Fruit fly (Drosophila melanogaster) whole organism, prepupa: ENCODE measurements around the gene CG14131.

ENCODE experiments used
- Blimp-1 ChIP-seq: fragments of 200-800 bp; sonication (Bioruptor generic); optimal IDR thresholded peaks from 3 replicates; lab custom pipeline; 2017; ENCODE audit warnings: missing biosample characterization, missing genetic modification characterization, mild to moderate bottlenecking, moderate library complexity, missing genetic modification reagents
- CG10631 ChIP-seq: fragments of 200-800 bp; sonication (Bioruptor generic); optimal IDR thresholded peaks from 2 replicates; lab custom pipeline; 2016; ENCODE audit warnings: missing biosample characterization, missing genetic modification characterization
- CG11902 ChIP-seq: fragments of 200-800 bp; sonication (Bioruptor generic); optimal IDR thresholded peaks from 3 replicates; lab custom pipeline; 2016; ENCODE audit warnings: missing biosample characterization, missing genetic modification characterization
- CG15336 ChIP-seq: fragments of 200-800 bp; sonication (Bioruptor generic); IDR thresholded peaks from 2 replicates; pipeline ENCODE4 v1.3.6; 2022; ENCODE audit warnings: missing biosample characterization, missing genetic modification characterization
- CG31627 ChIP-seq: fragments of 200-800 bp; sonication (Bioruptor generic); optimal IDR thresholded peaks from 3 replicates; lab custom pipeline; 2016; ENCODE audit warnings: missing biosample characterization, missing genetic modification characterization
- CG34406 ChIP-seq: fragments of 200-800 bp; sonication (Bioruptor generic); optimal IDR thresholded peaks from 3 replicates; lab custom pipeline; 2016; ENCODE audit warnings: missing biosample characterization, missing genetic modification characterization
- CG3919 ChIP-seq: fragments of 200-800 bp; sonication (Bioruptor generic); optimal IDR thresholded peaks from 3 replicates; lab custom pipeline; 2016; ENCODE audit warnings: missing biosample characterization, missing genetic modification characterization
- CG6163 ChIP-seq: fragments of 200-800 bp; sonication (Bioruptor generic); IDR thresholded peaks from 3 replicates; pipeline ENCODE4 v1.3.6; 2022; ENCODE audit warnings: missing biosample characterization, missing genetic modification characterization
- CG6276 ChIP-seq: fragments of 200-800 bp; sonication (Bioruptor generic); optimal IDR thresholded peaks from 2 replicates; lab custom pipeline; 2017; ENCODE audit warnings: missing biosample characterization, mild to moderate bottlenecking, missing genetic modification characterization
- CG6792 ChIP-seq: fragments of 200-800 bp; sonication (Bioruptor generic); optimal IDR thresholded peaks from 3 replicates; lab custom pipeline; 2016; ENCODE audit warnings: missing biosample characterization, missing genetic modification characterization
- CG6808 ChIP-seq: fragments of 200-800 bp; sonication (Bioruptor generic); optimal IDR thresholded peaks from 3 replicates; lab custom pipeline; 2017; ENCODE audit warnings: missing biosample characterization, missing genetic modification characterization, mild to moderate bottlenecking, moderate library complexity, missing genetic modification reagents
- CG6854 ChIP-seq: fragments of 200-800 bp; sonication (Bioruptor generic); optimal IDR thresholded peaks from 2 replicates; lab custom pipeline; 2017; ENCODE audit warnings: missing biosample characterization, mild to moderate bottlenecking, missing genetic modification characterization
- CG7368 ChIP-seq: fragments of 200-800 bp; sonication (Bioruptor generic); optimal IDR thresholded peaks from 3 replicates; lab custom pipeline; 2016; ENCODE audit warnings: missing biosample characterization, missing genetic modification characterization
- CG8119 ChIP-seq: fragments of 200-800 bp; sonication (Bioruptor generic); IDR thresholded peaks from 3 replicates; pipeline ENCODE4 v1.3.6; 2022; ENCODE audit warnings: missing biosample characterization, missing genetic modification characterization
- CG8319 ChIP-seq: fragments of 200-800 bp; sonication (Bioruptor generic); optimal IDR thresholded peaks from 3 replicates; lab custom pipeline; 2016; ENCODE audit warnings: missing biosample characterization, missing genetic modification characterization
- Eip75B ChIP-seq: fragments of 200-800 bp; sonication (Bioruptor generic); optimal IDR thresholded peaks from 3 replicates; lab custom pipeline; 2016; ENCODE audit warnings: missing biosample characterization, missing genetic modification characterization
- Eip78C ChIP-seq: fragments of 200-800 bp; sonication (Bioruptor generic); peaks from one replicate; lab custom pipeline; 2016; ENCODE audit warnings: missing biosample characterization, missing genetic modification characterization
- Eip93F ChIP-seq: fragments of 200-800 bp; sonication (Bioruptor generic); optimal IDR thresholded peaks from 2 replicates; lab custom pipeline; 2016; ENCODE audit warnings: missing biosample characterization, mild to moderate bottlenecking, missing genetic modification characterization
- Ets96B ChIP-seq: fragments of 200-800 bp; optimal IDR thresholded peaks from 2 replicates; lab custom pipeline; 2019; ENCODE audit warnings: missing biosample characterization, mild to moderate bottlenecking, missing genetic modification characterization, moderate library complexity
- Gug ChIP-seq: fragments of 200-800 bp; sonication (Bioruptor generic); IDR thresholded peaks from 2 replicates; pipeline ENCODE4 v1.3.6; 2022; ENCODE audit warnings: missing biosample characterization, missing genetic modification characterization
- Hr39 ChIP-seq: fragments of 200-800 bp; sonication (Bioruptor generic); optimal IDR thresholded peaks from 2 replicates; lab custom pipeline; 2016; ENCODE audit warnings: missing biosample characterization, missing genetic modification characterization
- Hr4 ChIP-seq: fragments of 200-800 bp; sonication (Bioruptor generic); optimal IDR thresholded peaks from 3 replicates; lab custom pipeline; 2016; ENCODE audit warnings: missing biosample characterization, missing genetic modification characterization
- OdsH ChIP-seq: fragments of 200-800 bp; sonication (Bioruptor generic); optimal IDR thresholded peaks from 3 replicates; lab custom pipeline; 2016; ENCODE audit warnings: missing biosample characterization, missing genetic modification characterization
- Smox ChIP-seq: fragments of 200-800 bp; sonication (Bioruptor generic); optimal IDR thresholded peaks from 3 replicates; lab custom pipeline; 2016; ENCODE audit warnings: missing biosample characterization, missing genetic modification characterization
- Sox102F ChIP-seq: fragments of 200-800 bp; sonication (Bioruptor generic); optimal IDR thresholded peaks from 2 replicates; lab custom pipeline; 2016; ENCODE audit warnings: missing biosample characterization, mild to moderate bottlenecking, missing genetic modification characterization
- Sox14 ChIP-seq: fragments of 200-800 bp; sonication (Bioruptor generic); optimal IDR thresholded peaks from 3 replicates; lab custom pipeline; 2016; ENCODE audit warnings: missing biosample characterization, missing genetic modification characterization
- achi ChIP-seq: fragments of 200-800 bp; sonication (Bioruptor generic); optimal IDR thresholded peaks from 3 replicates; lab custom pipeline; 2016; ENCODE audit warnings: missing biosample characterization, missing genetic modification characterization
- acj6 ChIP-seq: fragments of 200-800 bp; sonication (Bioruptor generic); optimal IDR thresholded peaks from 3 replicates; lab custom pipeline; 2016; ENCODE audit warnings: missing biosample characterization, missing genetic modification characterization
- cyc ChIP-seq: fragments of 200-800 bp; sonication (Bioruptor generic); optimal IDR thresholded peaks from 3 replicates; lab custom pipeline; 2016; ENCODE audit warnings: missing biosample characterization, missing genetic modification characterization
- dsx ChIP-seq: fragments of 200-800 bp; optimal IDR thresholded peaks from 3 replicates; lab custom pipeline; 2019; ENCODE audit warnings: missing biosample characterization, mild to moderate bottlenecking, missing genetic modification characterization, moderate library complexity; ENCODE audit not compliant: poor library complexity, severe bottlenecking
- esn ChIP-seq: fragments of 200-800 bp; sonication (Bioruptor generic); optimal IDR thresholded peaks from 2 replicates; lab custom pipeline; 2016; ENCODE audit warnings: missing biosample characterization, mild to moderate bottlenecking, missing genetic modification characterization, moderate library complexity
- fd59A ChIP-seq: fragments of 200-800 bp; sonication (Bioruptor generic); optimal IDR thresholded peaks from 2 replicates; lab custom pipeline; 2017; ENCODE audit warnings: missing biosample characterization, mild to moderate bottlenecking, missing genetic modification characterization, missing genetic modification reagents
- pdm3 ChIP-seq: fragments of 200-800 bp; sonication (Bioruptor generic); optimal IDR thresholded peaks from 3 replicates; lab custom pipeline; 2016; ENCODE audit warnings: missing biosample characterization, missing genetic modification characterization
- salr ChIP-seq, 2 experiments: fragments of 200-800 bp; sonication (Bioruptor generic); optimal IDR thresholded peaks; 3 replicates each; lab custom pipeline; 2016 to 2018; ENCODE audit warnings: missing biosample characterization in 2 of 2, missing genetic modification characterization in 2 of 2, mild to moderate bottlenecking in 1 of 2
- spab ChIP-seq: fragments of 200-800 bp; sonication (Bioruptor generic); optimal IDR thresholded peaks from 2 replicates; lab custom pipeline; 2017; ENCODE audit warnings: missing biosample characterization, mild to moderate bottlenecking, missing genetic modification characterization, missing genetic modification reagents
- svp ChIP-seq: fragments of 200-800 bp; sonication (Bioruptor generic); peaks from one replicate; lab custom pipeline; 2016; ENCODE audit warnings: missing biosample characterization, missing genetic modification characterization
- vri ChIP-seq: fragments of 200-800 bp; sonication (Bioruptor generic); optimal IDR thresholded peaks from 3 replicates; lab custom pipeline; 2016; ENCODE audit warnings: missing biosample characterization, mild to moderate bottlenecking, missing genetic modification characterization

Gene CG14131

dm6 chr3L:11765695-11766232 is 11.1 kb upstream of the CG14131 start, which contains the start of gene loaf:
loaf (minus strand) TSS chr3L:11766182.
- TF ChIP-seq spab = no peak
- TF ChIP-seq Eip78C (GFP tag; lab: Kevin White, UChicago) = peak; percentile 27
- TF ChIP-seq, all 60 proteins: peak for 1

DNA sequence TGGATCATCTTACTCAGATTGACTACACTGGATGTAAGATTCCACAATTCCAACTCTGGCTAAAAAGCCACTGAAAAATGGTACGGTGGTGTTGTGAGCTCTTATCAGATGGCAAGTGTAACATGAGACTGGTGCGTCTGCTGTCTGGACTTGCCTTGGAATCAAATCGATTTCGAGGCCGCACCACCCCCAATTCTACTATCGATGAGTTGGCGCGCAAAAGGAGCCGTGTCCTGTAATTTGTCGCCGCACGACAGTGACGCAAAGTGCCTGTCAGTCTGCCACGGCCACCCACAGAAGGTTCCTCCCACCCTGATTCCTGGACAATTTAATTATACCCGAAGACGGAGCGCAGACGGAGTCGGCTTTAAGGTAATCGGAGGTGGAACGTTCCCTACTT is 10.3 kb upstream of the CG14131 start:
- TF ChIP-seq CG15336 (GFP tag; lab: Robert Waterston, UW) (no peak), CG6854 (GFP tag; lab: Kevin White, UChicago) (no peak)

DNA sequence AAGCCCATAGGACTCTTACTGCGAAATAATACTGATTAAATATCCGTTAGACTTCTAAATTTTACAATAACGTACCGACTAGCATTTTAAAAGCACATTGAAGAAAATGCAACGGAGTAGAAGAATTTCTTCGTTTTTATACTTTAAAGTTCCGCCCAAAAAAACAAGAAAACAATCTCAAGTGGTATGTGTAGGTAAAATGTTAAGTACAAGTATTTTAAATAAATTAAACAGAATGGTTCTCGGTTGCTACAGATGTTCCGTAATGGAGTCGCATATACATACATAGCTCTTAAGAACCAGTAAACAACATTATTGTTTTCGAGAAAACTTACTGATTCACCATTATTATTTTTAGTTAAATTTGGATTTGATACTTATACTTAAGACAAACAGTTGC is 4.8 kb upstream of the CG14131 start, which contains the start of gene Muc68D:
TSS of gene Muc68D (minus strand) at position 101 of the 400 bp plus-strand sequence.
- TF ChIP-seq salr (GFP tag; optimal IDR thresholded peaks at IDR 0.05; lab: Kevin White, UChicago) = no peak
- TF ChIP-seq CG11902 (GFP tag; lab: Kevin White, UChicago) = no peak
- TF ChIP-seq CG6808 (GFP tag; lab: Kevin White, UChicago) = no peak
- no peak for TF ChIP-seq achi (GFP tag; lab: Kevin White, UChicago)
- TF ChIP-seq Gug (GFP tag; lab: Robert Waterston, UW) = no peak
- TF ChIP-seq Sox102F (GFP tag; lab: Kevin White, UChicago) = no peak
- no peak for TF ChIP-seq CG3919 (GFP tag; lab: Kevin White, UChicago)
- TF ChIP-seq CG34406 = no peak
- TF ChIP-seq Blimp-1 (GFP tag; lab: Kevin White, UChicago) = no peak
- TF ChIP-seq acj6 (GFP tag; lab: Kevin White, UChicago) = no peak
- no peak for TF ChIP-seq Hr39 (GFP tag; lab: Kevin White, UChicago)
- no peak for TF ChIP-seq CG7368 (GFP tag; lab: Kevin White, UChicago)
- no peak for TF ChIP-seq Hr4 (GFP tag; lab: Kevin White, UChicago)
- no peak for TF ChIP-seq Eip93F
- no peak for TF ChIP-seq CG6163 (GFP tag; lab: Robert Waterston, UW)

DNA sequence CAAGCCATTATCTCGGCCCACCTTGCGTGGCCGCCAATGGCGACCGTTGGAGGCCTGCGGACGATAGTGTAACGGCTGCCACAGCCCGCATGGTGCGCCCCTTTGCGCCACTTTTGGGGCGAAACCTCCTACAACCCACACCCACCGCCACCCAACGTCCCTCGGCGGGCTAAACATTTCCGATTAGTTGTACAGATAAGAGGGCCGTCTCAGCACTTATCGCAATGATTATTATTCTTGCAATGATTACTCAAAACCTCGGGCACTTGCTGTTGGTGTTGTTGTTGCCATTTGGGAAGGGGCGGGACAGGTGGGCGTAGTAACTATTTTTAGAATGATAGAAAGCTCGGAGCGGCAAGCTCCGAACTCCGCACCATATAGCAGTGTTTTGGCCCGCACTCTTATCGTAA is 4.3 kb upstream of the CG14131 start:
- peak; percentile 77 for TF ChIP-seq vri
- TF ChIP-seq CG6792 (GFP tag; lab: Kevin White, UChicago) = no peak
- no peak for TF ChIP-seq Sox102F (GFP tag; lab: Kevin White, UChicago)
- TF ChIP-seq, all 60 proteins: peak for 1

dm6 chr3L:11773796-11774195 is 3.1 kb upstream of the CG14131 start:
- no peak for TF ChIP-seq CG15336 (GFP tag; lab: Robert Waterston, UW)
- peak; percentile 77 for TF ChIP-seq svp (GFP tag; lab: Kevin White, UChicago)
- TF ChIP-seq esn (GFP tag; lab: Kevin White, UChicago) = no peak
- TF ChIP-seq Sox14 (GFP tag; lab: Kevin White, UChicago) = no peak

DNA sequence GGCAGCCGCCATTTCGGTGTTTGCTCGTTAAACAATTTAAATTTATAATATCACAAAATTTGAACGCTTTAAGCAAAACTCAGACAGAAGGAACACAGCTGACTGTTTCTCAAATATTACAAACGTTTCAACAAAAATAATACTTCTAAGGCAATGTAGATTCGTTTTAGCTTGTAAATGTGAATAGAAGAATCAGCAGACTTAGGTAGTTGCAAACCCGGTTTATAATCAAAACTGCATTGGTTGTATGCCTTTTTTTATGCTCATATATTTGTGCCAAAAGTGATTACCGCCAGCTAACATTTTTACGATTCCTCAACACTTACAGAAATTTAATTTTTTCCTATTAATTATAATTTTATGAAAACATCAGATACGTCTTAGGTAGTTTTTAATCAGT is 2.5 kb upstream of the CG14131 start, which contains the start of gene Tim13:
TSS of gene Tim13 (minus strand) at position 101 of the 400 bp plus-strand sequence.
- TF ChIP-seq CG31627 (no peak), fd59A (GFP tag; lab: Kevin White, UChicago) (no peak), acj6 (GFP tag; lab: Kevin White, UChicago) (no peak), cyc (no peak), CG8319 (GFP tag; lab: Kevin White, UChicago) (no peak), OdsH (GFP tag; lab: Kevin White, UChicago) (no peak), esn (GFP tag; lab: Kevin White, UChicago) (no peak), Eip75B (GFP tag; lab: Kevin White, UChicago) (no peak), CG8119 (GFP tag; lab: Robert Waterston, UW) (no peak), CG10631 (GFP tag; lab: Kevin White, UChicago) (no peak), svp (GFP tag; lab: Kevin White, UChicago) (no peak), CG6854 (GFP tag; lab: Kevin White, UChicago) (no peak), Hr4 (GFP tag; lab: Kevin White, UChicago) (no peak), Eip78C (GFP tag; lab: Kevin White, UChicago) (no peak), Ets96B (no peak), CG6276 (GFP tag; lab: Kevin White, UChicago) (no peak), Eip93F (no peak), Smox (GFP tag; lab: Kevin White, UChicago) (no peak), dsx (GFP tag; lab: Kevin White, UChicago) (no peak), pdm3 (no peak)
